Worm (Caenorhabditis elegans) whole organism, L4/young adult: ENCODE results near the gene F44F4.3.

Experiments
- W03F9.2 ChIP-seq: fragments of 150-350 bp; optimal IDR thresholded peaks from 2 replicates; lab custom pipeline; 2014; ENCODE audit warnings: missing biosample characterization, missing genetic modification characterization
- dao-5 ChIP-seq: sonication (generic microtip); optimal IDR thresholded peaks from 2 replicates; lab custom pipeline; 2016; ENCODE audit warnings: missing genotype, missing genetic modification characterization, moderate library complexity, missing compliant biosample characterization
- him-1 ChIP-seq: sonication (generic microtip); optimal IDR thresholded peaks from 2 replicates; lab custom pipeline; 2016; ENCODE audit warnings: missing genotype, missing genetic modification reagents, missing genetic modification characterization, missing compliant biosample characterization

ce11 chrII:10849903-10850302 lies 35.8 kb downstream of the F44F4.3 start, which contains the start of gene M106.2:
- TF ChIP-seq him-1 (tag; lab: Kevin White, UChicago) (no peak), dao-5 (tag; lab: Kevin White, UChicago) (no peak), W03F9.2 (no peak)
